Worm (Caenorhabditis elegans) whole organism, L4 larva: ENCODE measurements around the gene Y53C12A.8.

Source experiments
- F10B5.3 ChIP-seq: sonication (generic microtip); optimal IDR thresholded peaks from 2 replicates; lab custom pipeline; 2016; ENCODE audit warnings: mild to moderate bottlenecking, missing genetic modification characterization, missing compliant biosample characterization
- F26F4.8 ChIP-seq: fragments of 200-800 bp; sonication (Bioruptor generic); conservative IDR thresholded peaks from 2 replicates; pipeline ENCODE4 v1.3.6; 2022; ENCODE audit warnings: missing genetic modification characterization, missing compliant biosample characterization
- F37D6.2 ChIP-seq: sonication (generic microtip); optimal IDR thresholded peaks from 2 replicates; lab custom pipeline; 2016; ENCODE audit warnings: mild to moderate bottlenecking, missing genetic modification characterization, missing compliant biosample characterization
- F49E8.2 ChIP-seq: sonication (generic microtip); optimal IDR thresholded peaks from 2 replicates; lab custom pipeline; 2016; ENCODE audit warnings: missing compliant biosample characterization, mild to moderate bottlenecking, missing genetic modification characterization, borderline replicate concordance
- Y105C5A.15 ChIP-seq: fragments of 200-800 bp; sonication (Bioruptor generic); IDR thresholded peaks from 2 replicates; pipeline ENCODE4 v1.3.6; 2022; ENCODE audit warnings: missing genetic modification characterization, missing compliant biosample characterization
- Y48G9A.11 ChIP-seq: fragments of 200-800 bp; sonication (Bioruptor generic); IDR thresholded peaks from 2 replicates; pipeline ENCODE4 v1.3.6; 2022; ENCODE audit warnings: missing genetic modification reagents, missing genetic modification characterization, missing compliant biosample characterization
- Y75B8A.6 ChIP-seq: fragments of 200-800 bp; sonication (Bioruptor generic); IDR thresholded peaks from 2 replicates; pipeline ENCODE4 v1.3.6; 2022; ENCODE audit warnings: missing genetic modification reagents, missing genetic modification characterization, missing compliant biosample characterization
- ZK546.5 ChIP-seq, 2 experiments: sonication (generic microtip); optimal IDR thresholded peaks; 2 replicates each; lab custom pipeline; 2017; ENCODE audit warnings: missing biosample characterization in 2 of 2, missing genetic modification characterization in 2 of 2
- aly-2 ChIP-seq: sonication (generic microtip); optimal IDR thresholded peaks from 2 replicates; lab custom pipeline; 2018; ENCODE audit warnings: missing biosample characterization, missing genetic modification characterization
- arid-1 ChIP-seq: fragments of 200-800 bp; sonication (Bioruptor generic); conservative IDR thresholded peaks from 2 replicates; pipeline ENCODE4 v1.3.6; 2022; ENCODE audit warnings: missing genetic modification reagents, missing genetic modification characterization, missing compliant biosample characterization
- ceh-20 ChIP-seq: fragments of 200-800 bp; sonication (Bioruptor generic); IDR thresholded peaks from 2 replicates; pipeline ENCODE4 v1.3.6; 2022; ENCODE audit warnings: missing genetic modification reagents, missing genetic modification characterization, missing compliant biosample characterization
- ceh-32 ChIP-seq: sonication (generic microtip); optimal IDR thresholded peaks from 2 replicates; lab custom pipeline; 2016; ENCODE audit warnings: mild to moderate bottlenecking, missing genetic modification characterization, missing compliant biosample characterization; ENCODE audit not compliant: poor library complexity
- ces-1 ChIP-seq: fragments of 150-350 bp; sonication (generic microtip); optimal IDR thresholded peaks from 4 replicates; lab custom pipeline; 2014; ENCODE audit warnings: missing biosample characterization, missing genetic modification reagents, missing genetic modification characterization
- ctbp-1 ChIP-seq: fragments of 200-800 bp; sonication (Bioruptor generic); IDR thresholded peaks from 2 replicates; pipeline ENCODE4 v1.3.6; 2022; ENCODE audit warnings: missing genetic modification reagents, missing genetic modification characterization, missing compliant biosample characterization
- daf-19 ChIP-seq: fragments of 200-800 bp; sonication (Bioruptor generic); conservative IDR thresholded peaks from 2 replicates; pipeline ENCODE4 v1.3.6; 2022; ENCODE audit warnings: missing genetic modification characterization, missing compliant biosample characterization
- daf-8 ChIP-seq: fragments of 200-800 bp; sonication (Bioruptor generic); IDR thresholded peaks from 2 replicates; pipeline ENCODE4 v1.3.6; 2022; ENCODE audit warnings: missing genetic modification characterization, missing compliant biosample characterization
- dmd-6 ChIP-seq: fragments of 200-800 bp; sonication (Bioruptor generic); IDR thresholded peaks from 2 replicates; pipeline ENCODE4 v1.3.6; 2022; ENCODE audit warnings: missing genetic modification reagents, missing genetic modification characterization, missing compliant biosample characterization
- duxl-1 ChIP-seq: sonication (generic microtip); optimal IDR thresholded peaks from 2 replicates; lab custom pipeline; 2016; ENCODE audit warnings: mild to moderate bottlenecking, missing genetic modification characterization, moderate library complexity, missing compliant biosample characterization; ENCODE audit not compliant: poor library complexity
- egl-27 ChIP-seq: sonication (generic microtip); optimal IDR thresholded peaks from 3 replicates; lab custom pipeline; 2017; ENCODE audit warnings: missing biosample characterization, missing genetic modification reagents, missing genetic modification characterization
- fkh-10 ChIP-seq: fragments of 150-350 bp; optimal IDR thresholded peaks from 2 replicates; lab custom pipeline; 2014; ENCODE audit warnings: missing biosample characterization, missing genetic modification reagents, missing genetic modification characterization
- gei-8 ChIP-seq: fragments of 200-800 bp; sonication (Bioruptor generic); optimal IDR thresholded peaks from 2 replicates; lab custom pipeline; 2018; ENCODE audit warnings: mild to moderate bottlenecking, missing genetic modification characterization, missing compliant biosample characterization
- hif-1 ChIP-seq, 2 experiments: sonication (generic microtip); optimal IDR thresholded peaks; 2 replicates each; lab custom pipeline; 2016 to 2017; ENCODE audit warnings: missing compliant biosample characterization in 2 of 2, missing genetic modification characterization in 2 of 2, missing genetic modification reagents in 2 of 2, missing genotype in 2 of 2, mild to moderate bottlenecking in 1 of 2
- hlh-11 ChIP-seq: fragments of 200-800 bp; sonication (Bioruptor generic); optimal IDR thresholded peaks from 2 replicates; lab custom pipeline; 2018; ENCODE audit warnings: mild to moderate bottlenecking, missing genetic modification characterization, missing compliant biosample characterization
- lin-29 ChIP-seq: fragments of 200-800 bp; sonication (Bioruptor generic); IDR thresholded peaks from 2 replicates; pipeline ENCODE4 v1.3.6; 2022; ENCODE audit warnings: missing genetic modification reagents, missing genetic modification characterization, missing compliant biosample characterization
- lsy-2 ChIP-seq, 2 experiments: fragments of 150-350 bp in 1 of 2; sonication (generic microtip) in 1 of 2; optimal IDR thresholded peaks; 2 replicates each; lab custom pipeline; 2014 to 2017; ENCODE audit warnings: missing biosample characterization in 2 of 2, missing genetic modification characterization in 2 of 2
- madf-9 ChIP-seq: fragments of 200-800 bp; sonication (Bioruptor generic); conservative IDR thresholded peaks from 2 replicates; pipeline ENCODE4 v1.3.6; 2022; ENCODE audit warnings: missing genetic modification reagents, missing genetic modification characterization, missing compliant biosample characterization
- mdl-1 ChIP-seq, 2 experiments: fragments of 150-350 bp in 1 of 2; sonication (generic microtip) in 1 of 2; optimal IDR thresholded peaks; 2 replicates each; lab custom pipeline; 2014 to 2017; ENCODE audit warnings: missing biosample characterization in 2 of 2, missing genetic modification characterization in 2 of 2
- mdt-29 ChIP-seq: fragments of 200-800 bp; sonication (Bioruptor generic); IDR thresholded peaks from 2 replicates; pipeline ENCODE4 v1.3.6; 2022; ENCODE audit warnings: missing genetic modification reagents, missing genetic modification characterization, missing compliant biosample characterization
- mep-1 ChIP-seq: fragments of 150-350 bp; sonication (generic microtip); optimal IDR thresholded peaks from 3 replicates; lab custom pipeline; 2014; ENCODE audit warnings: missing biosample characterization, missing genetic modification characterization
- mxl-3 ChIP-seq: fragments of 200-800 bp; sonication (Bioruptor generic); optimal IDR thresholded peaks from 2 replicates; lab custom pipeline; 2018; ENCODE audit warnings: mild to moderate bottlenecking, missing genetic modification characterization, missing compliant biosample characterization
- nhr-10 ChIP-seq: fragments of 150-350 bp; optimal IDR thresholded peaks from 2 replicates; lab custom pipeline; 2014; ENCODE audit warnings: missing biosample characterization, missing genetic modification characterization
- nhr-11 ChIP-seq: fragments of 150-350 bp; optimal IDR thresholded peaks from 2 replicates; lab custom pipeline; 2014; ENCODE audit warnings: missing biosample characterization, missing genetic modification characterization
- nhr-111 ChIP-seq: fragments of 200-800 bp; sonication (Bioruptor generic); optimal IDR thresholded peaks from 2 replicates; lab custom pipeline; 2018; ENCODE audit warnings: mild to moderate bottlenecking, missing genetic modification characterization, missing compliant biosample characterization
- nhr-25 ChIP-seq: sonication (generic microtip); optimal IDR thresholded peaks from 2 replicates; lab custom pipeline; 2017; ENCODE audit warnings: missing genetic modification characterization, mild to moderate bottlenecking, missing compliant biosample characterization, antibody characterized with exemption, moderate library complexity, borderline replicate concordance; ENCODE audit not compliant: insufficient read depth
- nhr-28 ChIP-seq: fragments of 150-350 bp; optimal IDR thresholded peaks from 2 replicates; lab custom pipeline; 2014; ENCODE audit warnings: missing biosample characterization, missing genetic modification characterization
- saeg-2 ChIP-seq: fragments of 200-800 bp; sonication (Bioruptor generic); IDR thresholded peaks from 2 replicates; pipeline ENCODE4 v1.3.6; 2022; ENCODE audit warnings: missing genetic modification reagents, missing genetic modification characterization, missing compliant biosample characterization
- snpc-1.2 ChIP-seq: fragments of 200-800 bp; sonication (Bioruptor generic); IDR thresholded peaks from 2 replicates; pipeline ENCODE4 v1.3.6; 2022; ENCODE audit warnings: missing genetic modification reagents, missing genetic modification characterization, missing compliant biosample characterization
- spr-1 ChIP-seq: sonication (generic microtip); optimal IDR thresholded peaks from 2 replicates; lab custom pipeline; 2016; ENCODE audit warnings: mild to moderate bottlenecking, missing genetic modification characterization, missing compliant biosample characterization
- tag-97 ChIP-seq: fragments of 200-800 bp; sonication (Bioruptor generic); IDR thresholded peaks from 2 replicates; pipeline ENCODE4 v1.3.6; 2022; ENCODE audit warnings: missing genetic modification characterization, missing compliant biosample characterization
- unc-62 ChIP-seq, 3 experiments: fragments of 150-350 bp in 1 of 3; sonication (generic microtip); optimal IDR thresholded peaks in 2 of 3; peaks in 1 of 3; 1 replicate in 1 of 3; 2 replicates in 2 of 3; lab custom pipeline; 2014 to 2017; ENCODE audit warnings: missing biosample characterization in 3 of 3, missing genetic modification characterization in 3 of 3, missing genetic modification reagents in 3 of 3, missing genotype in 1 of 3
- zfp-2 ChIP-seq: sonication (generic microtip); optimal IDR thresholded peaks from 2 replicates; lab custom pipeline; 2016; ENCODE audit warnings: mild to moderate bottlenecking, missing genetic modification characterization, missing compliant biosample characterization
- zip-2 ChIP-seq: fragments of 150-350 bp; optimal IDR thresholded peaks from 2 replicates; lab custom pipeline; 2014; ENCODE audit warnings: missing biosample characterization, missing genetic modification characterization

Gene Y53C12A.8

ce11 chrII:9695942-9696341 is 4.3 kb downstream of the Y53C12A.8 start:
- no peak for TF ChIP-seq dmd-6 (GFP tag; lab: Robert Waterston, UW)
- TF ChIP-seq gei-8 (GFP tag; lab: Kevin White, UChicago): no peak
- peak in 1 of 2 experiments; percentile 95 for TF ChIP-seq unc-62 (GFP tag; optimal IDR thresholded peaks at IDR 0.05 in 1 of 2; lab: Kevin White, UChicago)
- TF ChIP-seq unc-62 (tag; optimal IDR thresholded peaks at IDR 0.05; lab: Kevin White, UChicago): no peak
- TF ChIP-seq hif-1 (tag; optimal IDR thresholded peaks at IDR 0.05; lab: Kevin White, UChicago): no peak
- TF ChIP-seq nhr-11: no peak
- no peak for TF ChIP-seq mxl-3 (GFP tag; lab: Kevin White, UChicago)

ce11 chrII:9691839-9692238 is 8.4 kb downstream of the Y53C12A.8 start, which contains the start of gene nlp-11:
nlp-11 (minus strand) TSS chrII:9691939.
- no peak for TF ChIP-seq ZK546.5 (tag; optimal IDR thresholded peaks at IDR 0.05; lab: Kevin White, UChicago)
- no peak for TF ChIP-seq hlh-11 (tag; lab: Kevin White, UChicago)
- TF ChIP-seq unc-62 (GFP tag; optimal IDR thresholded peaks at IDR 0.05 in 1 of 2; lab: Kevin White, UChicago): peak in 1 of 2 experiments; percentile 57
- no peak for TF ChIP-seq unc-62 (tag; optimal IDR thresholded peaks at IDR 0.05; lab: Kevin White, UChicago)
- no peak for TF ChIP-seq mep-1

ce11 chrII:9690067-9690632 is 10.1 kb downstream of the Y53C12A.8 start:
- peak in 1 of 2 experiments; percentile 12 for TF ChIP-seq lsy-2 (tag; optimal IDR thresholded peaks at IDR 0.05; lab: Kevin White, UChicago)
- TF ChIP-seq Y48G9A.11 (GFP tag; lab: Robert Waterston, UW): no peak
- no peak for TF ChIP-seq egl-27 (tag; lab: Kevin White, UChicago)
- no peak for TF ChIP-seq nhr-111
- TF ChIP-seq fkh-10 (GFP tag; lab: Kevin White, UChicago): peak; percentile 89
- no peak for TF ChIP-seq mdt-29 (GFP tag; lab: Robert Waterston, UW)
- TF ChIP-seq daf-8 (GFP tag; lab: Robert Waterston, UW): no peak
- TF ChIP-seq ces-1 (GFP tag; lab: Kevin White, UChicago): peak; percentile 73
- peak; percentile 64 for TF ChIP-seq ctbp-1
- TF ChIP-seq, all 104 proteins: peak for 4

- TF ChIP-seq saeg-2 (no peak), Y75B8A.6 (GFP tag; lab: Robert Waterston, UW) (no peak), gei-8 (GFP tag; lab: Kevin White, UChicago) (no peak), spr-1 (tag; lab: Kevin White, UChicago) (no peak), zfp-2 (tag; lab: Kevin White, UChicago) (no peak), nhr-25 (tag; lab: Kevin White, UChicago) (no peak), zip-2 (tag; lab: Kevin White, UChicago) (no peak), daf-19 (GFP tag; lab: Robert Waterston, UW) (no peak), ceh-20 (no peak), arid-1 (no peak), Y48G9A.11 (GFP tag; lab: Robert Waterston, UW) (peak; percentile 52; the same call in 1 of the 2 replicates), ceh-32 (tag; lab: Kevin White, UChicago) (no peak), F37D6.2 (tag; lab: Kevin White, UChicago) (no peak), F26F4.8 (no peak), nhr-10 (tag; lab: Kevin White, UChicago) (peak; percentile 9), ZK546.5 (tag; optimal IDR thresholded peaks at IDR 0.05; lab: Kevin White, UChicago) (no peak), nhr-28 (tag; lab: Kevin White, UChicago) (peak; percentile 84), madf-9 (GFP tag; lab: Robert Waterston, UW) (no peak), duxl-1 (tag; lab: Kevin White, UChicago) (no peak), lin-29 (no peak), dmd-6 (GFP tag; lab: Robert Waterston, UW) (peak; percentile 48; the same call in 1 of the 2 replicates), snpc-1.2 (no peak), mdl-1 (tag; optimal IDR thresholded peaks at IDR 0.05; lab: Kevin White, UChicago) (peak in 1 of 2 experiments; percentile 41), F49E8.2 (no peak), nhr-111 (no peak), F10B5.3 (no peak), tag-97 (GFP tag; lab: Robert Waterston, UW) (no peak), mep-1 (peak; percentile 46), aly-2 (no peak), Y105C5A.15 (no peak)
These were observed 13.5 kb downstream of the Y53C12A.8 start, which contains the start of gene ZK1320.9 for ce11 chrII:9686663-9687193. ZK1320.9 (minus strand) TSS chrII:9686713.
